Worm (Caenorhabditis elegans) whole organism, L1 larva: ENCODE results near the gene T02E9.6.

Experiments
- C16A3.4 ChIP-seq: fragments of 150-350 bp; optimal IDR thresholded peaks from 2 replicates; lab custom pipeline; 2014; ENCODE audit warnings: missing biosample characterization, missing genetic modification characterization
- C34B4.2 ChIP-seq: sonication (generic microtip); optimal IDR thresholded peaks from 2 replicates; lab custom pipeline; 2017; ENCODE audit warnings: mild to moderate bottlenecking, missing genetic modification characterization, missing compliant biosample characterization
- Y116A8C.19 ChIP-seq: sonication (generic microtip); optimal IDR thresholded peaks from 2 replicates; lab custom pipeline; 2016; ENCODE audit warnings: missing compliant biosample characterization, missing genetic modification characterization, borderline replicate concordance
- aha-1 ChIP-seq: fragments of 150-350 bp; optimal IDR thresholded peaks from 2 replicates; lab custom pipeline; 2014; ENCODE audit warnings: missing biosample characterization, missing genetic modification characterization
- alr-1 ChIP-seq: fragments of 200-800 bp; sonication (Bioruptor generic); optimal IDR thresholded peaks from 2 replicates; lab custom pipeline; 2018; ENCODE audit warnings: borderline replicate concordance, mild to moderate bottlenecking, missing genetic modification characterization, missing compliant biosample characterization
- aly-2 ChIP-seq: fragments of 150-350 bp; optimal IDR thresholded peaks from 2 replicates; lab custom pipeline; 2014; ENCODE audit warnings: missing biosample characterization, missing genetic modification characterization
- blmp-1 ChIP-seq: fragments of 150-350 bp; optimal IDR thresholded peaks from 2 replicates; lab custom pipeline; 2014; ENCODE audit warnings: missing biosample characterization, missing genetic modification characterization
- ceh-88 ChIP-seq: fragments of 200-800 bp; sonication (Bioruptor generic); IDR thresholded peaks from 2 replicates; pipeline ENCODE4 v1.3.6; 2022; ENCODE audit warnings: missing genetic modification characterization, missing compliant biosample characterization
- dsc-1 ChIP-seq: sonication (generic microtip); optimal IDR thresholded peaks from 2 replicates; lab custom pipeline; 2016; ENCODE audit warnings: mild to moderate bottlenecking, missing genetic modification characterization, missing compliant biosample characterization
- efl-3 ChIP-seq: fragments of 200-800 bp; sonication (Bioruptor generic); optimal IDR thresholded peaks from 2 replicates; lab custom pipeline; 2018; ENCODE audit warnings: mild to moderate bottlenecking, missing genetic modification characterization, missing compliant biosample characterization
- egl-13 ChIP-seq: sonication (generic microtip); optimal IDR thresholded peaks from 2 replicates; lab custom pipeline; 2016; ENCODE audit warnings: missing genotype, missing genetic modification reagents, missing genetic modification characterization, missing compliant biosample characterization
- elt-2 ChIP-seq: sonication (generic microtip); optimal IDR thresholded peaks from 2 replicates; lab custom pipeline; 2016; ENCODE audit warnings: missing genetic modification characterization, mild to moderate bottlenecking, inconsistent platforms, missing compliant biosample characterization, missing genetic modification reagents
- ets-5 ChIP-seq: fragments of 200-800 bp; sonication (Bioruptor generic); IDR thresholded peaks from 2 replicates; pipeline ENCODE4 v1.3.6; 2022; ENCODE audit warnings: missing genetic modification characterization, missing compliant biosample characterization
- fos-1 ChIP-seq: fragments of 150-350 bp; optimal IDR thresholded peaks from 2 replicates; lab custom pipeline; 2014; ENCODE audit warnings: missing biosample characterization, missing genetic modification characterization
- grh-1 ChIP-seq: fragments of 200-800 bp; sonication (Bioruptor generic); IDR thresholded peaks from 2 replicates; pipeline ENCODE4 v1.3.6; 2022; ENCODE audit warnings: missing genetic modification reagents, missing genetic modification characterization, missing compliant biosample characterization
- hlh-4 ChIP-seq: sonication (generic microtip); optimal IDR thresholded peaks from 2 replicates; lab custom pipeline; 2016; ENCODE audit warnings: mild to moderate bottlenecking, missing genetic modification characterization, missing compliant biosample characterization
- irx-1 ChIP-seq: sonication (generic microtip); optimal IDR thresholded peaks from 2 replicates; lab custom pipeline; 2016; ENCODE audit warnings: missing genetic modification characterization, missing compliant biosample characterization
- isw-1 ChIP-seq: fragments of 200-800 bp; sonication (Bioruptor generic); IDR thresholded peaks from 2 replicates; pipeline ENCODE4 v1.3.6; 2022; ENCODE audit warnings: missing genetic modification characterization, missing compliant biosample characterization
- lin-14 ChIP-seq: fragments of 200-800 bp; sonication (Bioruptor generic); optimal IDR thresholded peaks from 2 replicates; lab custom pipeline; 2018; ENCODE audit warnings: mild to moderate bottlenecking, missing genetic modification characterization, moderate library complexity, missing compliant biosample characterization
- mab-9 ChIP-seq: fragments of 200-800 bp; sonication (Bioruptor generic); IDR thresholded peaks from 2 replicates; pipeline ENCODE4 v1.3.6; 2022; ENCODE audit warnings: missing genetic modification reagents, missing genetic modification characterization, missing compliant biosample characterization
- mdl-1 ChIP-seq, 2 experiments: fragments of 150-350 bp; optimal IDR thresholded peaks; 2 replicates each; lab custom pipeline; 2014 to 2017; ENCODE audit warnings: missing biosample characterization in 2 of 2, missing genetic modification characterization in 2 of 2, inconsistent platforms in 1 of 2
- mef-2 ChIP-seq: fragments of 150-350 bp; optimal IDR thresholded peaks from 2 replicates; lab custom pipeline; 2014; ENCODE audit warnings: missing biosample characterization, missing genetic modification characterization
- nhr-11 ChIP-seq: fragments of 150-350 bp; optimal IDR thresholded peaks from 2 replicates; lab custom pipeline; 2014; ENCODE audit warnings: missing biosample characterization, missing genetic modification characterization
- nhr-19 ChIP-seq: fragments of 200-800 bp; sonication (Bioruptor generic); conservative IDR thresholded peaks from 2 replicates; pipeline ENCODE4 v1.3.6; 2022; ENCODE audit warnings: missing genetic modification characterization, missing compliant biosample characterization
- nhr-28 ChIP-seq: fragments of 150-350 bp; optimal IDR thresholded peaks from 2 replicates; lab custom pipeline; 2014; ENCODE audit warnings: missing biosample characterization, missing genetic modification characterization
- nhr-71 ChIP-seq: sonication (generic microtip); optimal IDR thresholded peaks from 2 replicates; lab custom pipeline; 2016; ENCODE audit warnings: mild to moderate bottlenecking, missing genetic modification characterization, moderate library complexity, missing compliant biosample characterization
- pax-3 ChIP-seq: fragments of 200-800 bp; sonication (Bioruptor generic); optimal IDR thresholded peaks from 2 replicates; lab custom pipeline; 2018; ENCODE audit warnings: mild to moderate bottlenecking, missing genetic modification characterization, moderate library complexity, missing compliant biosample characterization
- pqm-1 ChIP-seq: sonication (generic microtip); optimal IDR thresholded peaks from 3 replicates; lab custom pipeline; 2017; ENCODE audit warnings: missing biosample characterization, missing genetic modification characterization
- rnt-1 ChIP-seq: sonication (generic microtip); optimal IDR thresholded peaks from 2 replicates; lab custom pipeline; 2016; ENCODE audit warnings: mild to moderate bottlenecking, missing genetic modification characterization, moderate library complexity, missing compliant biosample characterization
- snu-23 ChIP-seq: sonication (generic microtip); optimal IDR thresholded peaks from 2 replicates; lab custom pipeline; 2016; ENCODE audit warnings: missing genetic modification characterization, missing compliant biosample characterization
- sox-4 ChIP-seq: sonication (generic microtip); optimal IDR thresholded peaks from 2 replicates; lab custom pipeline; 2016; ENCODE audit warnings: missing genetic modification characterization, missing compliant biosample characterization
- sptf-1 ChIP-seq: fragments of 150-350 bp; optimal IDR thresholded peaks from 2 replicates; lab custom pipeline; 2014; ENCODE audit warnings: missing biosample characterization, missing genetic modification characterization
- tbx-2 ChIP-seq: sonication (generic microtip); optimal IDR thresholded peaks from 2 replicates; lab custom pipeline; 2016; ENCODE audit warnings: missing genetic modification characterization, missing compliant biosample characterization
- tlp-1 ChIP-seq: fragments of 150-350 bp; optimal IDR thresholded peaks from 2 replicates; lab custom pipeline; 2014; ENCODE audit warnings: missing biosample characterization, missing genetic modification characterization
- unc-130 ChIP-seq: fragments of 150-350 bp; optimal IDR thresholded peaks from 2 replicates; lab custom pipeline; 2017; ENCODE audit warnings: missing biosample characterization, missing genetic modification characterization, inconsistent platforms
- unc-30 ChIP-seq: sonication (generic microtip); optimal IDR thresholded peaks from 2 replicates; lab custom pipeline; 2017; ENCODE audit warnings: missing biosample characterization, missing genetic modification characterization
- xbp-1 ChIP-seq: sonication (generic microtip); optimal IDR thresholded peaks from 2 replicates; lab custom pipeline; 2016; ENCODE audit warnings: missing genetic modification characterization, missing compliant biosample characterization
- zip-4 ChIP-seq: fragments of 200-800 bp; sonication (Bioruptor generic); optimal IDR thresholded peaks from 2 replicates; lab custom pipeline; 2018; ENCODE audit warnings: mild to moderate bottlenecking, missing genetic modification characterization, moderate library complexity, missing compliant biosample characterization
- ztf-11 ChIP-seq, 2 experiments: sonication (generic microtip); optimal IDR thresholded peaks; 2 replicates each; lab custom pipeline; 2016 to 2017; ENCODE audit warnings: missing genetic modification characterization in 2 of 2, missing biosample characterization in 1 of 2, missing compliant biosample characterization in 1 of 2
- ztf-4 ChIP-seq: fragments of 150-350 bp; optimal IDR thresholded peaks from 2 replicates; lab custom pipeline; 2014; ENCODE audit warnings: missing biosample characterization, missing genetic modification characterization

The T02E9.6 gene

ce11 chrV:11307781-11308180 lies 26.3 kb downstream of the T02E9.6 start:
- TF ChIP-seq unc-130 (tag; lab: Kevin White, UChicago), result no peak
- TF ChIP-seq mab-9 (GFP tag; lab: Robert Waterston, UW), result no peak
- no peak for TF ChIP-seq nhr-28 (tag; lab: Kevin White, UChicago)
- no peak for TF ChIP-seq zip-4
- peak; percentile 16 for TF ChIP-seq snu-23 (GFP tag; lab: Kevin White, UChicago)
- TF ChIP-seq ets-5 (GFP tag; lab: Robert Waterston, UW), result no peak
- no peak for TF ChIP-seq egl-13
- TF ChIP-seq xbp-1 (tag; lab: Kevin White, UChicago), result no peak
- no peak for TF ChIP-seq irx-1 (tag; lab: Kevin White, UChicago)
- peak; percentile 17 for TF ChIP-seq nhr-19
- TF ChIP-seq C34B4.2 (tag; lab: Kevin White, UChicago), result no peak
- no peak for TF ChIP-seq efl-3 (GFP tag; lab: Kevin White, UChicago)
- no peak for TF ChIP-seq ceh-88 (GFP tag; lab: Robert Waterston, UW)
- TF ChIP-seq aly-2 (tag; lab: Kevin White, UChicago), result no peak
- TF ChIP-seq Y116A8C.19, result no peak
- no peak for TF ChIP-seq sptf-1 (tag; lab: Kevin White, UChicago)
- TF ChIP-seq nhr-11 (tag; lab: Kevin White, UChicago), result no peak
- TF ChIP-seq pax-3 (tag; lab: Kevin White, UChicago), result no peak
- TF ChIP-seq sox-4 (tag; lab: Kevin White, UChicago), result no peak
- TF ChIP-seq lin-14 (GFP tag; lab: Kevin White, UChicago), result peak; percentile 70
- peak; percentile 69 for TF ChIP-seq rnt-1 (tag; lab: Kevin White, UChicago)
- TF ChIP-seq alr-1, result no peak
- peak; percentile 37 for TF ChIP-seq nhr-71 (tag; lab: Kevin White, UChicago)
- TF ChIP-seq fos-1 (tag; lab: Kevin White, UChicago), result no peak
- TF ChIP-seq unc-30 (tag; lab: Kevin White, UChicago), result no peak
- TF ChIP-seq grh-1 (GFP tag; lab: Robert Waterston, UW), result no peak
- TF ChIP-seq mdl-1 (tag; optimal IDR thresholded peaks at IDR 0.05; lab: Kevin White, UChicago), result no peak
- TF ChIP-seq mef-2 (tag; lab: Kevin White, UChicago), result no peak
- peak; percentile 72 for TF ChIP-seq dsc-1 (tag; lab: Kevin White, UChicago)
- TF ChIP-seq ztf-4 (tag; lab: Kevin White, UChicago), result no peak
- TF ChIP-seq hlh-4, result no peak
- TF ChIP-seq blmp-1 (tag; lab: Kevin White, UChicago), result no peak
- no peak for TF ChIP-seq tlp-1 (tag; lab: Kevin White, UChicago)
- TF ChIP-seq elt-2 (tag; lab: Kevin White, UChicago), result no peak
- TF ChIP-seq pqm-1 (tag; lab: Kevin White, UChicago), result no peak

ce11 chrV:11304879-11305278 lies 29.2 kb downstream of the T02E9.6 start, which contains the start of gene srh-45:
Gene srh-45, minus strand, starts transcription at chrV:11304979.
- no peak for TF ChIP-seq xbp-1 (tag; lab: Kevin White, UChicago)
- TF ChIP-seq hlh-4, result no peak
- no peak for TF ChIP-seq tbx-2
- TF ChIP-seq isw-1, result no peak

- TF ChIP-seq fos-1 (tag; lab: Kevin White, UChicago), result no peak
- TF ChIP-seq elt-2 (tag; lab: Kevin White, UChicago), result no peak
- no peak for TF ChIP-seq isw-1
- TF ChIP-seq aha-1 (tag; lab: Kevin White, UChicago), result no peak
- no peak for TF ChIP-seq C16A3.4 (tag; lab: Kevin White, UChicago)
- no peak for TF ChIP-seq ztf-11 (tag; optimal IDR thresholded peaks at IDR 0.05; lab: Kevin White, UChicago)
- TF ChIP-seq nhr-28 (tag; lab: Kevin White, UChicago), result no peak
Measured at ce11 chrV:11304200-11304599, 29.9 kb downstream of the T02E9.6 start.
